Worm (Caenorhabditis elegans) whole organism, mixed stage, embryonic: ENCODE measurements around the gene R04B3.2.

Experiments
- M03D4.4 ChIP-seq: sonication (generic microtip); optimal IDR thresholded peaks from 2 replicates; lab custom pipeline; 2017; ENCODE audit warnings: mild to moderate bottlenecking, missing genetic modification characterization, missing compliant biosample characterization
- ces-1 ChIP-seq: fragments of 150-350 bp; optimal IDR thresholded peaks from 2 replicates; lab custom pipeline; 2014; ENCODE audit warnings: missing biosample characterization, missing genetic modification reagents, missing genetic modification characterization
- elt-1 ChIP-seq: sonication (generic microtip); optimal IDR thresholded peaks from 2 replicates; lab custom pipeline; 2017; ENCODE audit warnings: missing genetic modification characterization, mild to moderate bottlenecking, missing compliant biosample characterization, antibody characterized with exemption, moderate library complexity, borderline replicate concordance; ENCODE audit not compliant: insufficient read depth
- hlh-1 ChIP-seq: fragments of 150-350 bp; optimal IDR thresholded peaks from 2 replicates; lab custom pipeline; 2014; ENCODE audit warnings: missing biosample characterization, missing genetic modification reagents, missing genetic modification characterization
- lsy-2 ChIP-seq: fragments of 150-350 bp; optimal IDR thresholded peaks from 2 replicates; lab custom pipeline; 2014; ENCODE audit warnings: missing biosample characterization, missing genetic modification characterization
- nhr-237 ChIP-seq: fragments of 150-350 bp; optimal IDR thresholded peaks from 2 replicates; lab custom pipeline; 2014; ENCODE audit warnings: missing biosample characterization, missing genetic modification characterization
- pha-4 ChIP-seq: fragments of 150-350 bp; optimal IDR thresholded peaks from 2 replicates; lab custom pipeline; 2018; ENCODE audit warnings: missing biosample characterization, missing genetic modification reagents, missing genetic modification characterization
- snpc-4 ChIP-seq: fragments of 150-350 bp; optimal IDR thresholded peaks from 2 replicates; lab custom pipeline; 2014; ENCODE audit warnings: missing biosample characterization, missing genetic modification characterization
- unc-120 ChIP-seq: sonication (generic microtip); optimal IDR thresholded peaks from 2 replicates; lab custom pipeline; 2017; ENCODE audit warnings: missing genetic modification characterization, missing compliant biosample characterization; ENCODE audit not compliant: poor library complexity, severe bottlenecking
- unc-39 ChIP-seq: fragments of 150-350 bp; optimal IDR thresholded peaks from 2 replicates; lab custom pipeline; 2014; ENCODE audit warnings: missing biosample characterization, missing genetic modification characterization
- unc-62 ChIP-seq: fragments of 150-350 bp; optimal IDR thresholded peaks from 2 replicates; lab custom pipeline; 2014; ENCODE audit warnings: missing biosample characterization, missing genetic modification reagents, missing genetic modification characterization

- no peak for TF ChIP-seq ces-1 (GFP tag; lab: Kevin White, UChicago)
- no peak for TF ChIP-seq unc-62 (GFP tag; lab: Kevin White, UChicago)
- TF ChIP-seq snpc-4 (tag; lab: Kevin White, UChicago): no peak
- TF ChIP-seq elt-1: no peak
- no peak for TF ChIP-seq lsy-2 (tag; lab: Kevin White, UChicago)
- no peak for TF ChIP-seq unc-39 (tag; lab: Kevin White, UChicago)
- no peak for TF ChIP-seq pha-4 (tag; lab: Kevin White, UChicago)
- no peak for TF ChIP-seq hlh-1 (tag; lab: Kevin White, UChicago)
- TF ChIP-seq unc-120 (tag; lab: Kevin White, UChicago): no peak
- no peak for TF ChIP-seq M03D4.4 (tag; lab: Kevin White, UChicago)
- no peak for TF ChIP-seq nhr-237 (tag; lab: Kevin White, UChicago)
Observed at ce11 chrX:2443304-2443703, 30.2 kb downstream of the R04B3.2 start, which contains the start of gene T07D1.3.
